Fruit fly (Drosophila melanogaster) whole organism: Measurements from ENCODE around the gene Acsf3.

Experiments used
- CG8478 ChIP-seq: fragments of >200 bp; optimal IDR thresholded peaks from 2 replicates; lab custom pipeline; 2018; ENCODE audit warnings: inconsistent platforms
- Dll ChIP-seq: fragments of >200 bp; optimal IDR thresholded peaks from 2 replicates; lab custom pipeline; 2017
- EcR ChIP-seq, 2 experiments: fragments of >200 bp; optimal IDR thresholded peaks; 2 replicates each; lab custom pipeline; 2017; ENCODE audit warnings: missing biosample characterization in 2 of 2, missing genetic modification characterization in 2 of 2, missing genetic modification reagents in 2 of 2
- pan ChIP-seq: fragments of >200 bp; optimal IDR thresholded peaks from 2 replicates; lab custom pipeline; 2017
- psq ChIP-seq: fragments of >200 bp; optimal IDR thresholded peaks from 2 replicates; lab custom pipeline; 2017
- usp ChIP-seq: fragments of >200 bp; optimal IDR thresholded peaks from 2 replicates; lab custom pipeline; 2017; ENCODE audit warnings: missing biosample characterization, missing genetic modification characterization, mixed read lengths

dm6 chrX:7302329-7302728 lies 26.5 kb upstream of the Acsf3 start:
- TF ChIP-seq Dll (no peak), psq (lab: Kevin White, UChicago) (no peak), EcR (GFP tag; optimal IDR thresholded peaks at IDR 0.05; lab: Kevin White, UChicago) (no peak), pan (lab: Kevin White, UChicago) (no peak), CG8478 (lab: Kevin White, UChicago) (no peak), usp (GFP tag; lab: Kevin White, UChicago) (no peak)
